Fruit fly (Drosophila melanogaster): ENCODE data around the gene CG12483.

The CG12483 gene

DNA sequence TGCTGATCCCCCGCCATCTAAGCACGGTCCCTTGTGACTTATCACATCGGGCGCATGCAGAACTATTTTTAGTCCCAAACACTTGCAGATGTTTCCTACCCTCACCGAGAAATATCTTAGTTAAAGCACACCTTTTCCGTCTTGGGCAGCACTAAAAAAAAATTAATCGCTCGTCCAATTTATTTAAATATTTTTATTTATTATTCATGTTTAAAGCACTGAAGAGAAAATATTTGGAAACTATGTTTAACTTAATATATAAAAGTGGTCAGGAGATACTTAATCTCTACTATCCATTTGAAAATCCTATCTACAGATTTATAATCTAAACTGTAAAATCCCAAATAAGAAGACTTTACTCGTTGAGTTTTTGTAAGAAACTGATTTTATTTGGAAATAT is 11.8 kb upstream of the CG12483 start (continued):
- TF ChIP-seq CG10267 (tag; optimal IDR thresholded peaks at IDR 0.05) (peak; percentile 48), Myb (GFP tag; optimal IDR thresholded peaks at IDR 0.05) (no peak), CG14710 (tag; optimal IDR thresholded peaks at IDR 0.05) (no peak), prd (optimal IDR thresholded peaks at IDR 0.05) (no peak), prd (GFP tag; IDR thresholded peaks at IDR 0.05) (no peak), peb (GFP tag; IDR thresholded peaks at IDR 0.05) (no peak), CG12391 (tag; optimal IDR thresholded peaks at IDR 0.05) (peak; percentile 62), unpg (GFP tag; optimal IDR thresholded peaks at IDR 0.05) (peak; percentile 62), C15 (GFP tag; IDR thresholded peaks at IDR 0.05) (no peak), CG15269 (tag; optimal IDR thresholded peaks at IDR 0.05) (peak; percentile 44), CG13424 (tag; optimal IDR thresholded peaks at IDR 0.05) (peak; percentile 58), CG4820 (GFP tag; optimal IDR thresholded peaks at IDR 0.05) (peak; percentile 9), CG8924 (tag; optimal IDR thresholded peaks at IDR 0.05) (peak; percentile 49), tgo (GFP tag; IDR thresholded peaks at IDR 0.05) (peak; percentile 34; the same call in 2 of the 3 replicates), Dek (tag; optimal IDR thresholded peaks at IDR 0.05) (no peak), Lpt (GFP tag; optimal IDR thresholded peaks at IDR 0.05) (no peak), cato (GFP tag; optimal IDR thresholded peaks at IDR 0.05; ENCODE audit: borderline replicate concordance) (peak; percentile 1), Chrac-16 (GFP tag; optimal IDR thresholded peaks at IDR 0.05) (no peak), croc (GFP tag; conservative IDR thresholded peaks at IDR 0.05) (peak; percentile 19; the same call in 1 of the 3 replicates), sens (GFP tag) (peak; percentile 71), CG10654 (GFP tag; optimal IDR thresholded peaks at IDR 0.05) (peak; percentile 4), CG11504 (tag; optimal IDR thresholded peaks at IDR 0.05) (peak; percentile 66), Sox100B (GFP tag; optimal IDR thresholded peaks at IDR 0.05) (no peak), CG2875 (GFP tag; optimal IDR thresholded peaks at IDR 0.05) (peak; percentile 16), Aef1 (GFP tag; IDR thresholded peaks at IDR 0.05) (no peak), Gsc (GFP tag; IDR thresholded peaks at IDR 0.05) (no peak), CG9727 (GFP tag; optimal IDR thresholded peaks at IDR 0.05) (peak; percentile 38), pho (GFP tag; optimal IDR thresholded peaks at IDR 0.05) (no peak), CG3407 (GFP tag; optimal IDR thresholded peaks at IDR 0.05) (peak; percentile 4), Hr51 (GFP tag; optimal IDR thresholded peaks at IDR 0.05) (peak in 1 of 2 experiments; percentile 43), nmo (GFP tag; optimal IDR thresholded peaks at IDR 0.05) (peak; percentile 66), gsb-n (tag; optimal IDR thresholded peaks at IDR 0.05) (peak; percentile 39), btn (GFP tag; optimal IDR thresholded peaks at IDR 0.05) (no peak), lola (GFP tag; optimal IDR thresholded peaks at IDR 0.05) (peak in 1 of 3 experiments; percentile 50), klu (GFP tag; IDR thresholded peaks at IDR 0.05) (no peak), CG17829 (tag; optimal IDR thresholded peaks at IDR 0.05) (peak; percentile 62), Usf (GFP tag; optimal IDR thresholded peaks at IDR 0.05) (no peak), CG7786 (GFP tag; optimal IDR thresholded peaks at IDR 0.05) (no peak), D19A (tag; optimal IDR thresholded peaks at IDR 0.05) (peak; percentile 65), Hr3 (GFP tag; optimal IDR thresholded peaks at IDR 0.05) (peak; percentile 13), CG15073 (GFP tag; optimal IDR thresholded peaks at IDR 0.05) (no peak), CG18262 (tag; optimal IDR thresholded peaks at IDR 0.05) (peak; percentile 75), dysf (GFP tag; IDR thresholded peaks at IDR 0.05) (peak; percentile 10; the same call in 1 of the 3 replicates), HmgD (GFP tag; optimal IDR thresholded peaks at IDR 0.05) (no peak), ATbp (GFP tag; optimal IDR thresholded peaks at IDR 0.05) (peak; percentile 10), Awh (GFP tag; IDR thresholded peaks at IDR 0.05) (peak; percentile 16; the same call in 1 of the 2 replicates), tll (GFP tag; optimal IDR thresholded peaks at IDR 0.05) (no peak), dmrt11E (tag; optimal IDR thresholded peaks at IDR 0.05) (peak; percentile 70), CG8388 (GFP tag; optimal IDR thresholded peaks at IDR 0.05) (peak; percentile 59), CG7556 (GFP tag; optimal IDR thresholded peaks at IDR 0.05) (peak; percentile 6), ttk (GFP tag; IDR thresholded peaks at IDR 0.05) (peak; percentile 16; the same call in 1 of the 2 replicates)

Measured in whole organism, embryonic.